Worm (Caenorhabditis elegans): ENCODE measurements around the gene F07C3.3.

ce11 chrV:9270442-9270841 is 38.2 kb upstream of the F07C3.3 start:
- no peak for TF ChIP-seq him-1 (tag; optimal IDR thresholded peaks at IDR 0.05)
- no peak for TF ChIP-seq dao-5 (tag; optimal IDR thresholded peaks at IDR 0.05)

Measured in whole organism, L4/young adult.